Worm (Caenorhabditis elegans) whole organism, young adult: ENCODE results near the gene ZK380.4.
"Not testable (repeated sequence)": the region's sequence is repeated elsewhere in the genome, so short reads cannot be mapped to it uniquely, and the experiment has no call there.

ENCODE experiments used
- F49E8.2 ChIP-seq: sonication (generic microtip); optimal IDR thresholded peaks from 3 replicates; lab custom pipeline; 2017; ENCODE audit warnings: missing genetic modification characterization, mild to moderate bottlenecking, missing compliant biosample characterization, antibody characterized with exemption, moderate library complexity; ENCODE audit not compliant: insufficient read depth
- lin-35 ChIP-seq, 3 experiments: fragments of 150-350 bp in 2 of 3; sonication (generic microtip) in 1 of 3; optimal IDR thresholded peaks; 2 replicates each; lab custom pipeline; 2014 to 2018; ENCODE audit warnings: missing biosample characterization in 3 of 3, missing genetic modification characterization in 3 of 3, missing genetic modification reagents in 3 of 3
- nhr-27 ChIP-seq: fragments of 200-800 bp; sonication (Bioruptor generic); optimal IDR thresholded peaks from 2 replicates; lab custom pipeline; 2018; ENCODE audit warnings: mild to moderate bottlenecking, missing genetic modification characterization, moderate library complexity, missing compliant biosample characterization
- nhr-90 ChIP-seq: sonication (generic microtip); optimal IDR thresholded peaks from 2 replicates; lab custom pipeline; 2016; ENCODE audit warnings: missing genotype, mild to moderate bottlenecking, missing genetic modification characterization, missing compliant biosample characterization
- sdz-38 ChIP-seq: sonication (generic microtip); optimal IDR thresholded peaks from 2 replicates; lab custom pipeline; 2016; ENCODE audit warnings: missing genotype, missing genetic modification characterization, missing compliant biosample characterization

DNA sequence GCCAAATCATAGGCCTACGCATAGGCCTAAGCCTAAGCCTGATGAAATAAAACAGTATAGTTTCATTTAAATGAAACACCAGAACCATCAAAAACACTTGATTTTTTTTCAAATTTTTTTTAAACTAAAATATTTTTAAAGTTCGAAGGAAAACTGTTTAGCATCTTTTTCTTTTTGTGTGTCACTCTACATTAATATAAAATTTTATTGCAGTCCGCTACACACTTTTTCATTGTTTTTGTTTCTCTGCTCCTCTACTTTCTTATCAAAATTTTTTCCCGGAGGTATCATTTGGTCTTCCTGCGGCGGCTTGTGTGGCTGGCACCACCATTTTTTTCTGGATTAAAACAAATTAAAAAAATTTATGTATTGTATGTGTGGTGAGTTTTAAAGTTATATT, 35.3 kb upstream of the ZK380.4 start, which contains the start of gene C36C9.11:
- not testable (repeated sequence) for TF ChIP-seq lin-35 (GFP tag; optimal IDR thresholded peaks at IDR 0.05; lab: Kevin White, UChicago); nhr-90 (tag; lab: Kevin White, UChicago); sdz-38 (tag; lab: Kevin White, UChicago); nhr-27 (tag; lab: Kevin White, UChicago); F49E8.2 (tag; lab: Kevin White, UChicago)
